Fruit fly (Drosophila melanogaster): ENCODE data around the gene Rala.

Rala gene

DNA sequence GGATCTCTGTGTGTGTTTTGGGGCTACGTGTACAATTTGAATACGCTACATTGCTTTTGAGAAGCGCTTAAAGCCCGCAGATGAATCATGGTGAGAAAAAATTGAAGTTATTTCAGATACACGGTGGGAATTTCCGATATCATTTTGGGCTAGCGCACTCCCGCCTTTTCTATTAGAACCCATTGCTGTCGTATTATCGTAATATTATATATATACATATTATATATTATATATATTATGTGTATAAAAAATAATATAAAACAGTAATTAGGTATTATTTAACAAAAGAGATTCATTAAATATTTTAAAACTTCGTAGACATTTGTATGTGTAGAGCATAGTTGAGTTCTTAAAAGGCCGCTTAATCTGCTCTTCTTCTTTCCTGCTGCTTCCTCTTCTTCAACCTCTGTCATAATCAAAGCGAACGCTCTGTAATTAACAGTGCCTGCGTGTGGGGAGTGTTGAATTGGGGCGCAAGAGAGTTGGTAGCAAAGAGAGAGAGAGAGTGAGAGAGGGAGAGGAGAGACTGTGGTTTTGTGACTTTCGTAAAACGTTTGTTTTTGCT lies 41.5 kb downstream of the Rala start (continued):
- TF ChIP-seq CG17802 (tag; optimal IDR thresholded peaks at IDR 0.05), result peak; percentile 52
- peak; percentile 59 for TF ChIP-seq jing (GFP tag; optimal IDR thresholded peaks at IDR 0.05)
- peak; percentile 92 for TF ChIP-seq CG8924 (tag; optimal IDR thresholded peaks at IDR 0.05)
- TF ChIP-seq slou (GFP tag; optimal IDR thresholded peaks at IDR 0.05), result peak; percentile 19
- peak; percentile 93 for TF ChIP-seq CG2712 (tag; optimal IDR thresholded peaks at IDR 0.05)
- peak; percentile 65 for TF ChIP-seq CG10431 (GFP tag; optimal IDR thresholded peaks at IDR 0.05)
- peak; percentile 81 for TF ChIP-seq gcm (GFP tag; optimal IDR thresholded peaks at IDR 0.05)
- TF ChIP-seq CG2875 (GFP tag; optimal IDR thresholded peaks at IDR 0.05), result peak; percentile 83
- peak; percentile 59; the same call in 1 of the 2 replicates for TF ChIP-seq HLH3B (GFP tag; IDR thresholded peaks at IDR 0.05)
- TF ChIP-seq CG7556 (GFP tag; optimal IDR thresholded peaks at IDR 0.05), result peak; percentile 94
- TF ChIP-seq zen (tag; optimal IDR thresholded peaks at IDR 0.05), result peak; percentile 64
- peak; percentile 59 for TF ChIP-seq sug (tag; optimal IDR thresholded peaks at IDR 0.05)
- TF ChIP-seq onecut (GFP tag; IDR thresholded peaks at IDR 0.05), result no peak
- TF ChIP-seq CG17359 (tag; optimal IDR thresholded peaks at IDR 0.05), result peak; percentile 85
- no peak for TF ChIP-seq CG12219 (GFP tag; optimal IDR thresholded peaks at IDR 0.05)
- peak; percentile 58 for TF ChIP-seq scrt (GFP tag; optimal IDR thresholded peaks at IDR 0.05)
- TF ChIP-seq z (GFP tag; IDR thresholded peaks at IDR 0.05), result no peak
- peak; percentile 81 for TF ChIP-seq Dek (tag; optimal IDR thresholded peaks at IDR 0.05)
- TF ChIP-seq CG9609 (GFP tag; optimal IDR thresholded peaks at IDR 0.05), result no peak
- TF ChIP-seq CG11695 (GFP tag; IDR thresholded peaks at IDR 0.05), result no peak; the same call in 1 of the 3 replicates
- no peak for TF ChIP-seq amos (GFP tag; IDR thresholded peaks at IDR 0.05; ENCODE audit: partially characterized antibody)
- TF ChIP-seq CG7839 (tag; optimal IDR thresholded peaks at IDR 0.05), result peak; percentile 90
- peak; percentile 58 for TF ChIP-seq CG32772 (GFP tag; IDR thresholded peaks at IDR 0.05)
- TF ChIP-seq chm (GFP tag; IDR thresholded peaks at IDR 0.05), result peak; percentile 39; the same call in 1 of the 2 replicates
- peak; percentile 87 for TF ChIP-seq CG15269 (tag; optimal IDR thresholded peaks at IDR 0.05)
- TF ChIP-seq zfh2 (GFP tag; optimal IDR thresholded peaks at IDR 0.05), result peak; percentile 22
- peak; percentile 73 for TF ChIP-seq CG6813 (GFP tag; optimal IDR thresholded peaks at IDR 0.05)
- TF ChIP-seq Tbp (GFP tag; optimal IDR thresholded peaks at IDR 0.05), result no peak
- TF ChIP-seq HLH4C (GFP tag; IDR thresholded peaks at IDR 0.05; ENCODE audit: partially characterized antibody), result no peak
- TF ChIP-seq CG31388 (GFP tag; optimal IDR thresholded peaks at IDR 0.05), result peak; percentile 25
- TF ChIP-seq CG11456 (GFP tag; IDR thresholded peaks at IDR 0.05), result no peak
- no peak for TF ChIP-seq disco-r (GFP tag; optimal IDR thresholded peaks at IDR 0.05)
- 0 out of 3 replicates have a peak, but pooled peaks have one; percentile 10 for TF ChIP-seq CG3726 (GFP tag; IDR thresholded peaks at IDR 0.05)
- no peak for TF ChIP-seq zen2 (GFP tag; IDR thresholded peaks at IDR 0.05; ENCODE audit: partially characterized antibody)
- TF ChIP-seq Dll (GFP tag; IDR thresholded peaks at IDR 0.05; ENCODE audit: partially characterized antibody), result no peak
- peak; percentile 54 for TF ChIP-seq D19B (GFP tag; optimal IDR thresholded peaks at IDR 0.05)
- TF ChIP-seq Bteb2 (GFP tag; optimal IDR thresholded peaks at IDR 0.05), result no peak
- TF ChIP-seq CG3163 (GFP tag; optimal IDR thresholded peaks at IDR 0.05), result peak; percentile 89
- peak; percentile 53 for TF ChIP-seq vvl (GFP tag; IDR thresholded peaks at IDR 0.05)
- TF ChIP-seq CG9437 (GFP tag; optimal IDR thresholded peaks at IDR 0.05), result peak; percentile 89
- TF ChIP-seq so (GFP tag; IDR thresholded peaks at IDR 0.05), result peak; percentile 74; the same call in 2 of the 3 replicates
- TF ChIP-seq ro (GFP tag; IDR thresholded peaks at IDR 0.05), result no peak
- peak; percentile 18 for TF ChIP-seq Max (GFP tag; optimal IDR thresholded peaks at IDR 0.05)
- no peak for TF ChIP-seq CG2199 (GFP tag; IDR thresholded peaks at IDR 0.05)
- TF ChIP-seq CG1603 (tag; optimal IDR thresholded peaks at IDR 0.05), result no peak
- TF ChIP-seq gt (GFP tag; IDR thresholded peaks at IDR 0.05), result peak; percentile 49; the same call in 1 of the 2 replicates
- TF ChIP-seq Nf-YB (GFP tag; optimal IDR thresholded peaks at IDR 0.05), result peak; percentile 74
- TF ChIP-seq org-1 (GFP tag; optimal IDR thresholded peaks at IDR 0.05), result peak; percentile 79
- TF ChIP-seq exex (tag; optimal IDR thresholded peaks at IDR 0.05), result peak; percentile 59
- no peak for TF ChIP-seq CG10565 (GFP tag; optimal IDR thresholded peaks at IDR 0.05)
